Worm (Caenorhabditis elegans) whole organism, midembryonic: ENCODE results near the gene irld-51.

Source experiments
- T22C8.4 ChIP-seq: fragments of 200-800 bp; sonication (Bioruptor generic); IDR thresholded peaks from 2 replicates; pipeline ENCODE4 v1.3.6; 2022; ENCODE audit warnings: missing genetic modification characterization, missing compliant biosample characterization
- cog-1 ChIP-seq: sonication (generic microtip); optimal IDR thresholded peaks from 2 replicates; lab custom pipeline; 2016; ENCODE audit warnings: missing genetic modification characterization, missing compliant biosample characterization
- flt-1 ChIP-seq: fragments of 200-800 bp; sonication (Bioruptor generic); IDR thresholded peaks from 2 replicates; pipeline ENCODE4 v1.3.6; 2022; ENCODE audit warnings: missing genetic modification characterization, missing compliant biosample characterization
- klf-2 ChIP-seq: fragments of 200-800 bp; sonication (Bioruptor generic); conservative IDR thresholded peaks from 2 replicates; pipeline ENCODE4 v1.3.6; 2022; ENCODE audit warnings: missing genetic modification reagents, missing genetic modification characterization, missing compliant biosample characterization
- med-1 ChIP-seq: sonication (generic microtip); optimal IDR thresholded peaks from 2 replicates; lab custom pipeline; 2017; ENCODE audit warnings: missing genetic modification characterization, mild to moderate bottlenecking, missing compliant biosample characterization, antibody characterized with exemption, missing genetic modification reagents; ENCODE audit not compliant: insufficient read depth
- ref-1 ChIP-seq: fragments of 200-800 bp; sonication (Bioruptor generic); conservative IDR thresholded peaks from 2 replicates; pipeline ENCODE4 v1.3.6; 2022; ENCODE audit warnings: missing genetic modification reagents, missing genetic modification characterization, missing compliant biosample characterization
- tab-1 ChIP-seq: fragments of 200-800 bp; sonication (Bioruptor generic); IDR thresholded peaks from 2 replicates; pipeline ENCODE4 v1.3.6; 2022; ENCODE audit warnings: missing genetic modification characterization, missing compliant biosample characterization
- ztf-23 ChIP-seq: fragments of 200-800 bp; sonication (Bioruptor generic); IDR thresholded peaks from 2 replicates; pipeline ENCODE4 v1.3.6; 2022; ENCODE audit warnings: missing genetic modification reagents, missing genetic modification characterization, missing compliant biosample characterization
- ztf-29 ChIP-seq: fragments of 200-800 bp; sonication (Bioruptor generic); IDR thresholded peaks from 2 replicates; pipeline ENCODE4 v1.3.6; 2022; ENCODE audit warnings: missing genetic modification reagents, missing genetic modification characterization, missing compliant biosample characterization

The irld-51 gene

DNA sequence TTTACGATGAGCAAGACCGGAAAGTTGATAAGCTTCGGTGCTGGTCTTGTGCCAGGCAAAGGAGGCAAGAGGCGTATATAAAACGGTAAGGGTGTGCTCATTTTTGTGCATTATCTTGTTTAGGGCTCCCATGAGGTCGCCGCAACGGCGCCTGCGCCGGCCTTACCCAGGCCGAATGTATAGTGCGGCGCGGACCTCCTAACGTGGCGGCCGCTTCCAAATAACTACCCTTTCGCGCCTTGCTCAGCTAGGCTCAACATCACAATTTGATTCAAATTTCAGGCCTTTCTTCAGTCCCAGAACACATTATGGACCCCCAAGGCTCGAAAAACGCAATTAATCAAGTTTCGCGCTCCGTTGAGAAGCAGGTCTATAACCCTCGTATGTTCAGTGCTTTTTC, 25.0 kb downstream of the irld-51 start, which contains the start of the genes ZK355.3 and ZK355.8:
Gene ZK355.3 (minus strand): TSS at position 101 of the 400 bp plus-strand sequence.
Gene ZK355.8 (plus strand): TSS at position 272 of the 400 bp plus-strand sequence.
- TF ChIP-seq ref-1 (GFP tag; lab: Robert Waterston, UW) (no peak), ztf-29 (GFP tag; lab: Robert Waterston, UW) (no peak), cog-1 (no peak), ztf-23 (GFP tag; lab: Robert Waterston, UW) (no peak), med-1 (GFP tag; lab: Kevin White, UChicago) (no peak), T22C8.4 (GFP tag; lab: Robert Waterston, UW) (no peak), flt-1 (GFP tag; lab: Robert Waterston, UW) (no peak), klf-2 (GFP tag; lab: Robert Waterston, UW) (no peak), tab-1 (no peak)

DNA sequence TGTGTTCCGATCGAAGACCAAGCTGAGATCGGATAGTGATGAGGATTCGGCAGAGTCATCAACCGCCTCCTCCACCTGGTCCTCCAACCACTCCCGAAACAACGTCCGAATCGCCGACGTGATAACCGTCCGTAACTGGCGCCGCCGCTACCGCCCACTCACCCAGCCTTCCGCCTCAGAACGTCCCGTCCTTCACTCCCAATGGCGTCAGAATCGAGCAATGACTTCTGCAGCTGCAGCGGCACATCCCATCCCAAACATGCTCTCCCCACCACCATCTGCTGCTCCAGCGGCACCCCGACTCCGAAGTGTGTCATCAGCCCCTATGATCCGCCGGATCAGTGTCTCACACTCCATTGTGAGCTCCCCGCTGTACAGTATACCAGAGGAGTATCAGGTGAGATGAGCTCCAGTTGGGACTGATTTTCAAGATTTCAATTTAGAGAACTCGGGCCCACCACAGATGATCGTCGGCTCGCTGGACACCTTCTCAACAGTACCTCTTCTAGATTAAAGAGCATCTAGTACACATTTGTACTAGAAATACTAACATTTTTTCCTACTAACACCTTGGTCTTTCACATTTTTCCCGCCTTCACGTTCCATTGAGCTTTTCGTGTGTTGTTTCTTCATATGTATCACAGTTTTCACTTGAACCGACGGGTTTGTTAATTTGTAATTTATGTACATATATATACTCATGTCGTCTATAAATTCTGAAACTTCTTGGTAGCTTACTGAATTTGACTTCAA, 26.5 kb downstream of the irld-51 start:
- TF ChIP-seq ztf-29 (GFP tag; lab: Robert Waterston, UW), result no peak
- no peak for TF ChIP-seq ztf-23 (GFP tag; lab: Robert Waterston, UW)
- TF ChIP-seq flt-1 (GFP tag; lab: Robert Waterston, UW), result no peak
- TF ChIP-seq med-1 (GFP tag; lab: Kevin White, UChicago), result no peak
- TF ChIP-seq cog-1, result no peak
- TF ChIP-seq tab-1, result no peak
- TF ChIP-seq klf-2 (GFP tag; lab: Robert Waterston, UW), result no peak
- no peak for TF ChIP-seq T22C8.4 (GFP tag; lab: Robert Waterston, UW)
- no peak for TF ChIP-seq ref-1 (GFP tag; lab: Robert Waterston, UW)

DNA sequence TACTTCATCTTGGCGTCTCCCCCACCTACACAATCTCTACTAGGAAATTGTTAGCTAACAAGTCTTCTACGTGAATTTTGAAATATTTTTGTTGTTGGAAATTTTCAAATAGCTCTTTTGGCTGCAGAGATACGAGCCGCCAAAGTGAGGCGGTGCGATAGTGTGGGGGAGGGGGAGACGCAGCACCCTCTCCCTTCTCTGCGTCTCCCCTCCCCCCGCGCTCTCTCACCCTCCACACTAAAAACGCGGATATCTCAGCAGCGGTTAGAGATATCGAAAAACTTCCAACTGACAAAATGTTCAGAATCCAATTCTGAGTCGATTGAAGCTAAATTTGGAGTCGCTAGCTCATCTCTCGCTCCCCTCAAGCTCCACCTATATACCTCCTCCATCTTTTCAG, 27.5 kb downstream of the irld-51 start:
- TF ChIP-seq cog-1 (no peak), ztf-29 (GFP tag; lab: Robert Waterston, UW) (no peak), flt-1 (GFP tag; lab: Robert Waterston, UW) (no peak), ztf-23 (GFP tag; lab: Robert Waterston, UW) (no peak), klf-2 (GFP tag; lab: Robert Waterston, UW) (no peak), T22C8.4 (GFP tag; lab: Robert Waterston, UW) (no peak), ref-1 (GFP tag; lab: Robert Waterston, UW) (no peak), tab-1 (no peak), med-1 (GFP tag; lab: Kevin White, UChicago) (no peak)

DNA sequence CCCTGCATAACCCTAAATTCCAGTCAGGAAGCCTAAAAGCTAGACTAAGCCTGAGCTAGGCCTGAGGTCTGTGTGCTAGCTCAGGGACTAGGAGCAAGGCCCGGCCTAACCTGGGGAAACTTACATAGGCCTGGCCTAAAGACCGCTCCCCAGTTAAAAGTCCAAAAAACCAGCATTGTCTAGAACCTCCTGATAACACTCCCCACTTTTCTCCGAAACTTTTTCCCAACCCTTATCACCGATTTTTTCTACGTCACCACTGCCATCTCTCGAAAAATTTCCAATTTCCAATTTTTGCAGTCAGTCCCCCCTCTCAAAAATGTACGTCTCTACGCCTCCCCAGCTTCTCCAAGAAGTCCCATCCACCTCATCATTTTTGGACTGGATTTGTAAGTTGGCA, 28.9 kb downstream of the irld-51 start, which contains the start of gene ZK355.2:
Gene ZK355.2 (plus strand): TSS at position 301 of the 400 bp plus-strand sequence.
- no peak for TF ChIP-seq cog-1
- TF ChIP-seq med-1 (GFP tag; lab: Kevin White, UChicago), result no peak
- TF ChIP-seq flt-1 (GFP tag; lab: Robert Waterston, UW), result no peak
- no peak for TF ChIP-seq T22C8.4 (GFP tag; lab: Robert Waterston, UW)
- TF ChIP-seq ztf-23 (GFP tag; lab: Robert Waterston, UW), result no peak
- no peak for TF ChIP-seq klf-2 (GFP tag; lab: Robert Waterston, UW)
- TF ChIP-seq ztf-29 (GFP tag; lab: Robert Waterston, UW), result no peak

DNA sequence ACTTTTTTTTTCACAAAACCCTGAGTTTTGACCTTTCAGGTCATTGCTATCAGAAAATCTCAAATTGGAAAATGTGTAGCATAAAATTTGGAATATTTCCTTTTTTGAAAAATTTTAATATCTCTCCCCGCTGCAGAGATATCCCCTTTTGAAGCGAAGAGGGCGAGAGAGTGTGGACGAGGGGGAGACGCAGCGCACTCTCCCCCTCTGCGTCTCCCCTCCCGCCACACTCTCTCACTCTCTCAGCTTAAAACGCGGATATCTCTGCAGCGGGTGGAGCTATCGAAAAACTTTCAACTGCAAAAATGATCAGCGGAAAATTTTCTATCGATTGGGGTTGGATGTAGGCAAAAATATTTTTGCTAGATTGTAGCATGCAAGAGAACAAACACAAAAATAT, 29.7 kb downstream of the irld-51 start:
- TF ChIP-seq cog-1 (no peak), ztf-29 (GFP tag; lab: Robert Waterston, UW) (no peak), tab-1 (no peak), T22C8.4 (GFP tag; lab: Robert Waterston, UW) (no peak), flt-1 (GFP tag; lab: Robert Waterston, UW) (no peak), med-1 (GFP tag; lab: Kevin White, UChicago) (no peak), ref-1 (GFP tag; lab: Robert Waterston, UW) (no peak), ztf-23 (GFP tag; lab: Robert Waterston, UW) (no peak), klf-2 (GFP tag; lab: Robert Waterston, UW) (no peak)

DNA sequence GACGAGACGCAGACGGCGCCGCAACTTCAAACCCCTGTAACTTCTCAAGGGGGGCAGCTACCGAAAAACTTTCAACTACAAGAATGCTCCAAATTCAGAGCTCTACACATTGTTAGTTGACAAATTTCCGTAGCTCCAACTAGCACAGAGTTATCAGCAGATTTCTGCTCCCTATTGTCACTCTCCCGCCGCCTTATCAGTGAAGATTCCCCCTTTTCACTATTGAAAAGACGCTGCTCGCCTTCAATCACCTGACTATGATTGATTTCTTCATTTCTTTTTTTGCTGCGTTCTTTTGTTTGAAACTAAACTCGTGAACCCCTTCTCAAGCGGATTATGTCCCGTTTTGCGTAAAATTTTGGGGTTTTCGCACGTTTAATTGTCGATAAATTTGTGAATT, 30.2 kb downstream of the irld-51 start:
- TF ChIP-seq med-1 (GFP tag; lab: Kevin White, UChicago) (no peak), ref-1 (GFP tag; lab: Robert Waterston, UW) (no peak), klf-2 (GFP tag; lab: Robert Waterston, UW) (no peak), ztf-23 (GFP tag; lab: Robert Waterston, UW) (no peak), T22C8.4 (GFP tag; lab: Robert Waterston, UW) (no peak), flt-1 (GFP tag; lab: Robert Waterston, UW) (no peak), ztf-29 (GFP tag; lab: Robert Waterston, UW) (no peak), tab-1 (no peak), cog-1 (no peak)

DNA sequence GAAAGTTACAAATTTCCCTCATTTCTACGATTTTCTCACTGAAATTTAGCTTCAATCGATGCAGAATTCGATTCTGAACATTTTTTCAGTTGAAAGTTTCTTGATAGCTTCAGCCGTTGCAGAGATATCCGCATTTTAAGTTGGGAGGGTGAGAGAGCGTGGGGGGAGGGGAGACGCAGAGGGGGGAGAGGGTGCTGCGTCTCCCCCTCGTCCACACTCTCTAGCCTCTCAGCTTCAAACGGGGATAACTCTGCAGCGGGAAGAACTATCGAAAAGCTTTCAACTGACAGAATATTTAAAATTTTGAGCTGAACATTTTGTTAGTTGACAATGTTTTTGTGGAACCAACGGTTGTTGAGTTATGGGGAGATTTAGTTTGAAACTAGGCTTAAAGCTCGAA, 30.7 kb downstream of the irld-51 start:
- TF ChIP-seq ztf-23 (GFP tag; lab: Robert Waterston, UW), result no peak
- no peak for TF ChIP-seq tab-1
- TF ChIP-seq flt-1 (GFP tag; lab: Robert Waterston, UW), result no peak
- no peak for TF ChIP-seq med-1 (GFP tag; lab: Kevin White, UChicago)
- no peak for TF ChIP-seq ztf-29 (GFP tag; lab: Robert Waterston, UW)
- TF ChIP-seq klf-2 (GFP tag; lab: Robert Waterston, UW), result no peak
- TF ChIP-seq T22C8.4 (GFP tag; lab: Robert Waterston, UW), result no peak
- no peak for TF ChIP-seq ref-1 (GFP tag; lab: Robert Waterston, UW)
- no peak for TF ChIP-seq cog-1

DNA sequence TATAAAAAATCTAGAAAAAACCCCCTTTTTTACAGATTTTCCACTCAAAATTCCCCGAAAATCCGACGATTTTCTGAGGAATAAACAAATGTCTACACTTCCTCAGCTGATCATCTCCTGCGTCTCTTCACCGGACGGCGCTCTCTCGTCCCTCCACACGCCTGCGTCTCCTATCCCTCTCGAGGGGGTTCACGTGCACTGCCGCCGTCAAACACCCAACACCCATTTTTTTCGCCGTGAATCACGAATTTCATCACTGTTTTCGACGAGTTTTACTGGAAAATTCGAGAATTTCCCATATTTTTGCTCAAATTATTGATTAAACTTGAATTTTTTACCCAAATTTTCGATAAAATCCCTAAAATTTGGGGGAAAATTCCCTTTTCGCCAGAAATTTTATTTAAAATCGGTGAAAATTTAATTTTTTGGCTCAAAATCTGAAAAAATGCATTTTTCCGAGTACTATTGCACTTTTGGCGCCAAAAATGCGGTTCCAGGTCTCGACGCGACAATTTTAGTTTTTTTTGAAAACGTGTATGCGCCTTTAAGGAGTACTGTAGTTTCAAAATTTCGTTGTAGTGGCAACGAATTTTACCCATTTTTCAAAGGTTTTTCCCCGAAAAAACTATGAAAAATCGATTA, 31.6 kb downstream of the irld-51 start:
- TF ChIP-seq klf-2 (GFP tag; lab: Robert Waterston, UW), result no peak

DNA sequence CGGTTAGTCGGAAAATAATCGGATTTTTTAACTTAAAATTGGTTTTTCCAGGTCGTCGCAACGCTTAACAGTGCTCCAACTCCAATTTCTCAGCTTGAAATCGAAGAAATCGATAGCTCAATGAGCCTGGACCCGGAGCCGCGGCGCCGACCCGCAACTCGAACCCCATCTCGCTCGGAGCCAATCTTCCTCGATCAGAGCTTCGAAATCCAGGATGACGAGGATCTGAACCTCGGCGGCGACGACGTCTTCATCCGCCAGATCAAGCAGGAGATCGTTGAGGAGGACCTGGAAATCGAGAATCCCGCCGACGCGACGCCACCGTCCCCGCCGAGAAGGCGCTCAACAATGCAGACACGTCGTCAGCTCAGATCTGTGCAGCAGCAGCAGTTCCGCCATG, 32.3 kb downstream of the irld-51 start:
- TF ChIP-seq ztf-29 (GFP tag; lab: Robert Waterston, UW) (no peak), T22C8.4 (GFP tag; lab: Robert Waterston, UW) (no peak), med-1 (GFP tag; lab: Kevin White, UChicago) (no peak), klf-2 (GFP tag; lab: Robert Waterston, UW) (no peak), ref-1 (GFP tag; lab: Robert Waterston, UW) (no peak), ztf-23 (GFP tag; lab: Robert Waterston, UW) (no peak), flt-1 (GFP tag; lab: Robert Waterston, UW) (no peak), tab-1 (no peak), cog-1 (no peak)
